Fruit fly (Drosophila melanogaster): ENCODE measurements around the gene CG6153.

DNA sequence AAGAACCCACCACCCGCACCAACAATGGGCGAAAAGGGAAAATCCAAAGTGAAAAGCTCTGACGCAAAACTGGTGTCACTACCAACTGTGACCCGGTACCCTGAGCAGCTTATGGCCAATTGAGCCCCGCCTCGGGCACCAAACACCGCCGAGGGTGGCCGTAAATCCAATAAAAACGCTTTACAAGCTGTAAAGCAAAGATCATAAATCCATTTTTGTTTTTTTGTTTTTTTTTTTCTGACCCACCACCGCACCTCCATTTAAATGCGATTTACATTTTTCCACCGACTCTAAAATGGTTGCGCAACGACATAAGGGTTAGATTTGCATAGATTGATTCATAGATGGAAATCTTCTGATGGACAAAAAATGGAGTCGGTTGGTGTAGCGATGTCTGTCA, 18.4 kb upstream of the CG6153 start:
- no peak for TF ChIP-seq h (optimal IDR thresholded peaks at IDR 0.05)
- TF ChIP-seq ttk (optimal IDR thresholded peaks at IDR 0.05) = no peak
- no peak for TF ChIP-seq Myc (optimal IDR thresholded peaks at IDR 0.05)
- no peak for TF ChIP-seq Sin3A (optimal IDR thresholded peaks at IDR 0.05)
- TF ChIP-seq insv (optimal IDR thresholded peaks at IDR 0.05) = no peak
- TF ChIP-seq psq (optimal IDR thresholded peaks at IDR 0.05) = no peak

Data from Kc167 (cell line).